Worm (Caenorhabditis elegans) whole organism, L1 larva: Measurements from ENCODE around the gene T07A5.7.

Experiments used
- F16B12.6 ChIP-seq: fragments of 150-350 bp; optimal IDR thresholded peaks from 2 replicates; lab custom pipeline; 2014; ENCODE audit warnings: missing biosample characterization, missing genetic modification characterization
- alr-1 ChIP-seq: fragments of 200-800 bp; sonication (Bioruptor generic); optimal IDR thresholded peaks from 2 replicates; lab custom pipeline; 2018; ENCODE audit warnings: borderline replicate concordance, mild to moderate bottlenecking, missing genetic modification characterization, missing compliant biosample characterization
- ama-1 ChIP-seq: fragments of 150-350 bp; optimal IDR thresholded peaks from 2 replicates; lab custom pipeline; 2014
- ces-1 ChIP-seq: fragments of 150-350 bp; optimal IDR thresholded peaks from 2 replicates; lab custom pipeline; 2014; ENCODE audit warnings: missing biosample characterization, missing genetic modification reagents, missing genetic modification characterization
- dpl-1 ChIP-seq, 3 experiments: fragments of 150-350 bp in 2 of 3; sonication (generic microtip) in 1 of 3; optimal IDR thresholded peaks; 2 replicates each; lab custom pipeline; 2014 to 2017; ENCODE audit warnings: missing biosample characterization in 3 of 3, missing genetic modification characterization in 3 of 3, missing genetic modification reagents in 3 of 3
- dsc-1 ChIP-seq: sonication (generic microtip); optimal IDR thresholded peaks from 2 replicates; lab custom pipeline; 2016; ENCODE audit warnings: mild to moderate bottlenecking, missing genetic modification characterization, missing compliant biosample characterization
- efl-1 ChIP-seq, 4 experiments: fragments of 150-350 bp; optimal IDR thresholded peaks in 3 of 4; peaks in 1 of 4; 1 replicate in 1 of 4; 2 replicates in 3 of 4; lab custom pipeline; 2014; ENCODE audit warnings: missing biosample characterization in 2 of 4, missing genetic modification characterization in 2 of 4, missing genetic modification reagents in 2 of 4
- fkh-10 ChIP-seq: sonication (generic microtip); optimal IDR thresholded peaks from 2 replicates; lab custom pipeline; 2017; ENCODE audit warnings: missing biosample characterization, missing genetic modification reagents, missing genetic modification characterization
- fkh-8 ChIP-seq: sonication (generic microtip); optimal IDR thresholded peaks from 2 replicates; lab custom pipeline; 2016; ENCODE audit warnings: mild to moderate bottlenecking, missing genetic modification characterization, missing compliant biosample characterization
- grh-1 ChIP-seq: fragments of 200-800 bp; sonication (Bioruptor generic); IDR thresholded peaks from 2 replicates; pipeline ENCODE4 v1.3.6; 2022; ENCODE audit warnings: missing genetic modification reagents, missing genetic modification characterization, missing compliant biosample characterization
- irx-1 ChIP-seq: sonication (generic microtip); optimal IDR thresholded peaks from 2 replicates; lab custom pipeline; 2016; ENCODE audit warnings: missing genetic modification characterization, missing compliant biosample characterization
- isw-1 ChIP-seq: fragments of 200-800 bp; sonication (Bioruptor generic); IDR thresholded peaks from 2 replicates; pipeline ENCODE4 v1.3.6; 2022; ENCODE audit warnings: missing genetic modification characterization, missing compliant biosample characterization
- jun-1 ChIP-seq: fragments of 150-350 bp; optimal IDR thresholded peaks from 2 replicates; lab custom pipeline; 2014; ENCODE audit warnings: missing biosample characterization, missing genetic modification reagents, missing genetic modification characterization
- lin-35 ChIP-seq, 2 experiments: fragments of 150-350 bp; optimal IDR thresholded peaks; 2 replicates each; lab custom pipeline; 2014; ENCODE audit warnings: missing biosample characterization in 2 of 2, missing genetic modification characterization in 2 of 2, missing genetic modification reagents in 2 of 2
- lir-3 ChIP-seq: sonication (generic microtip); optimal IDR thresholded peaks from 2 replicates; lab custom pipeline; 2016; ENCODE audit warnings: mild to moderate bottlenecking, missing genetic modification characterization, moderate library complexity, missing compliant biosample characterization; ENCODE audit not compliant: poor library complexity
- lsy-2 ChIP-seq, 2 experiments: fragments of 150-350 bp; optimal IDR thresholded peaks; 2 replicates each; lab custom pipeline; 2014; ENCODE audit warnings: missing biosample characterization in 2 of 2, missing genetic modification characterization in 2 of 2
- mab-9 ChIP-seq: fragments of 200-800 bp; sonication (Bioruptor generic); IDR thresholded peaks from 2 replicates; pipeline ENCODE4 v1.3.6; 2022; ENCODE audit warnings: missing genetic modification reagents, missing genetic modification characterization, missing compliant biosample characterization
- mef-2 ChIP-seq: fragments of 150-350 bp; optimal IDR thresholded peaks from 2 replicates; lab custom pipeline; 2014; ENCODE audit warnings: missing biosample characterization, missing genetic modification characterization
- mep-1 ChIP-seq: fragments of 150-350 bp; optimal IDR thresholded peaks from 2 replicates; lab custom pipeline; 2014; ENCODE audit warnings: missing biosample characterization, missing genetic modification characterization
- nhr-11 ChIP-seq: fragments of 150-350 bp; optimal IDR thresholded peaks from 2 replicates; lab custom pipeline; 2014; ENCODE audit warnings: missing biosample characterization, missing genetic modification characterization
- nhr-19 ChIP-seq: fragments of 200-800 bp; sonication (Bioruptor generic); conservative IDR thresholded peaks from 2 replicates; pipeline ENCODE4 v1.3.6; 2022; ENCODE audit warnings: missing genetic modification characterization, missing compliant biosample characterization
- nhr-47 ChIP-seq: sonication (generic microtip); optimal IDR thresholded peaks from 2 replicates; lab custom pipeline; 2016; ENCODE audit warnings: mild to moderate bottlenecking, missing genetic modification characterization, moderate library complexity, missing compliant biosample characterization
- nhr-71 ChIP-seq: sonication (generic microtip); optimal IDR thresholded peaks from 2 replicates; lab custom pipeline; 2016; ENCODE audit warnings: mild to moderate bottlenecking, missing genetic modification characterization, moderate library complexity, missing compliant biosample characterization
- nhr-84 ChIP-seq: sonication (generic microtip); optimal IDR thresholded peaks from 2 replicates; lab custom pipeline; 2017; ENCODE audit warnings: missing biosample characterization, missing genetic modification characterization
- nhr-90 ChIP-seq: sonication (generic microtip); optimal IDR thresholded peaks from 2 replicates; lab custom pipeline; 2016; ENCODE audit warnings: mild to moderate bottlenecking, missing genetic modification characterization, missing compliant biosample characterization; ENCODE audit not compliant: poor library complexity
- pag-3 ChIP-seq: sonication (generic microtip); optimal IDR thresholded peaks from 2 replicates; lab custom pipeline; 2017; ENCODE audit warnings: missing genetic modification characterization, mild to moderate bottlenecking, missing compliant biosample characterization, antibody characterized with exemption, borderline replicate concordance; ENCODE audit not compliant: insufficient read depth
- pqm-1 ChIP-seq: sonication (generic microtip); optimal IDR thresholded peaks from 3 replicates; lab custom pipeline; 2017; ENCODE audit warnings: missing biosample characterization, missing genetic modification characterization
- skn-1 ChIP-seq: fragments of 150-350 bp; optimal IDR thresholded peaks from 2 replicates; lab custom pipeline; 2014; ENCODE audit warnings: missing biosample characterization, missing genetic modification characterization
- snu-23 ChIP-seq: sonication (generic microtip); optimal IDR thresholded peaks from 2 replicates; lab custom pipeline; 2016; ENCODE audit warnings: missing genetic modification characterization, missing compliant biosample characterization
- sptf-1 ChIP-seq: fragments of 150-350 bp; optimal IDR thresholded peaks from 2 replicates; lab custom pipeline; 2014; ENCODE audit warnings: missing biosample characterization, missing genetic modification characterization
- swsn-7 ChIP-seq: sonication (generic microtip); optimal IDR thresholded peaks from 2 replicates; lab custom pipeline; 2016; ENCODE audit warnings: missing genetic modification characterization, missing compliant biosample characterization
- tbx-2 ChIP-seq: sonication (generic microtip); optimal IDR thresholded peaks from 2 replicates; lab custom pipeline; 2016; ENCODE audit warnings: missing genetic modification characterization, missing compliant biosample characterization
- tlp-1 ChIP-seq: fragments of 150-350 bp; optimal IDR thresholded peaks from 2 replicates; lab custom pipeline; 2014; ENCODE audit warnings: missing biosample characterization, missing genetic modification characterization
- unc-86 ChIP-seq: sonication (generic microtip); optimal IDR thresholded peaks from 2 replicates; lab custom pipeline; 2016; ENCODE audit warnings: missing genetic modification characterization, missing compliant biosample characterization
- unc-98 ChIP-seq: fragments of 200-800 bp; sonication (Bioruptor generic); IDR thresholded peaks from 2 replicates; pipeline ENCODE4 v1.3.6; 2022; ENCODE audit warnings: missing genetic modification characterization, missing compliant biosample characterization
- zip-4 ChIP-seq: fragments of 200-800 bp; sonication (Bioruptor generic); optimal IDR thresholded peaks from 2 replicates; lab custom pipeline; 2018; ENCODE audit warnings: mild to moderate bottlenecking, missing genetic modification characterization, moderate library complexity, missing compliant biosample characterization

Gene T07A5.7

DNA sequence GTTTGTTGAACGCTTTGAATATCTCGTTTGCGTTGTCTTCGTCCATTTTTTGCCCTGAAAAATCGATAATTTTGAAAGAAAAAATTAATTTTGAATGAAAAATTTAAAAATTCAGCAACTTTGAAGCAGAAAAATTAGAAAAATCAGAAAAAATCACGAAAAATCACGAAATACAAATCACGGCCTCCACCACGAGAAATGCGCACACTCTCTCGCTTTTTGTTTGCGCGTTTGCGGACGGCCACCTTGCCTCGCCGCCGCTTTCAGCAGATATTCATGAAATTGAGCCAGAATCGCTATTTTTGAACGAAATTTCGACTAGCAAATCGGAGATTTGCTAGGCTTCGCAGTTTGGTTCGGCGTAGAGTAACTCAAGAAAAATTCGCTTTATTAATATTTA, 44.1 kb downstream of the T07A5.7 start, which contains the start of gene inpp-4B:
Gene inpp-4B (minus strand): TSS at position 54 of the 400 bp plus-strand sequence.
- peak in 1 of 3 experiments; percentile 2 for TF ChIP-seq dpl-1 (GFP tag; optimal IDR thresholded peaks at IDR 0.05; lab: Kevin White, UChicago)
- TF ChIP-seq nhr-71 (tag; lab: Kevin White, UChicago): peak; percentile 16
- 0 out of 2 replicates have a peak, but pooled peaks have one; percentile 13 for TF ChIP-seq nhr-19 (GFP tag; lab: Robert Waterston, UW)
- TF ChIP-seq lin-35 (GFP tag; optimal IDR thresholded peaks at IDR 0.05; lab: Kevin White, UChicago): peak in 1 of 2 experiments; percentile 15
- TF ChIP-seq nhr-47 (tag; lab: Kevin White, UChicago): peak; percentile 16
- peak; percentile 6 to 10 for TF ChIP-seq efl-1 (optimal IDR thresholded peaks at IDR 0.05; lab: Kevin White, UChicago)
- TF ChIP-seq efl-1 (GFP tag; optimal IDR thresholded peaks at IDR 0.05 in 1 of 2; lab: Kevin White, UChicago): peak in 1 of 2 experiments; percentile 76
- TF ChIP-seq isw-1 (GFP tag; lab: Robert Waterston, UW): peak; percentile 31; the same call in 1 of the 2 replicates

DNA sequence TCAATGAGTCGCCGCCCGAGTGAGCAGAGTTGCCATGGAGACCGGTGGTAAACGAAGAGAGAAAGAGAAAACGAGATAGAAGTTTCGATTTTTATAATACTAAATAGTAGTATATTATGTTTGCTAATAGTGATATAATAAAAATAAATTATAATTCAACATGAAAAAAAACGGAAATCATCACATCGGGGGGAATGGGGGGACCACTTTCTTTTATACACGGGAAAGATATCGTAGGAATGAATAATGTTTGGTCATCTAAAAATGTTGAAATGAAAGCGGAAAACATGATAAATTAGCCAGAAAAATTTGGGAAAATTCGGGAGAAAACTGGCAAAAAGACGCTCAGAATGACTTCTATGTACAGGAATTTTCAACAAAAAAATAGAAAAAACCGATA, 49.2 kb downstream of the T07A5.7 start, which contains the start of gene bbs-5:
Gene bbs-5 (minus strand): TSS at position 101 of the 400 bp plus-strand sequence.
- TF ChIP-seq alr-1 (tag; lab: Kevin White, UChicago) (no peak), fkh-8 (tag; lab: Kevin White, UChicago) (peak; percentile 39), isw-1 (GFP tag; lab: Robert Waterston, UW) (no peak), lir-3 (tag; lab: Kevin White, UChicago) (no peak)

DNA sequence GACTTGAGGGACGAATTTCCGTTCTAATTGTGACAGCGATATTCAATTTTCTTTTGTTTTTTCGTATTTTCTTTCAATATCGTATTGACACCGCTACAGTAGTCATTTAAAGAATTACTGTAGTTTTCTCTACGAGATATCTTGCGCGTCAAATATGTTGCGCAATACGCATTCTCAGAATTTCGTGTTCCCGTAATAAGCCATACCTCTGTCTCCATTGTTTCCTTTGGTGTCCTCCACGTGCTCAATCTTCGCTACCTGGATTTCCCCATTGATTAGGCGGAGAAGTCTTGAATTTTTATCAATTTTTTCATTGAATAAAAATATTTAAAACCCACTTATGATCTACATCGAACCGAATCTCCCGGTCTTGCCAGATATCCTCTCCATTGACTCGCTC, 49.7 kb downstream of the T07A5.7 start:
- TF ChIP-seq mef-2 (tag; lab: Kevin White, UChicago): no peak
- TF ChIP-seq ces-1: no peak
- TF ChIP-seq jun-1: no peak
- no peak for TF ChIP-seq lsy-2 (tag; optimal IDR thresholded peaks at IDR 0.05; lab: Kevin White, UChicago)
- TF ChIP-seq unc-86 (tag; lab: Kevin White, UChicago): no peak
- TF ChIP-seq swsn-7 (tag; lab: Kevin White, UChicago): no peak
- no peak for TF ChIP-seq nhr-11
- no peak for TF ChIP-seq dpl-1 (GFP tag; optimal IDR thresholded peaks at IDR 0.05; lab: Kevin White, UChicago)
- no peak for TF ChIP-seq nhr-90 (tag; lab: Kevin White, UChicago)
- TF ChIP-seq isw-1 (GFP tag; lab: Robert Waterston, UW): no peak
- no peak for TF ChIP-seq grh-1 (GFP tag; lab: Robert Waterston, UW)
- no peak for TF ChIP-seq tbx-2 (tag; lab: Kevin White, UChicago)
- TF ChIP-seq nhr-84 (tag; lab: Kevin White, UChicago): no peak
- TF ChIP-seq, all 84 proteins: peak for 0

DNA sequence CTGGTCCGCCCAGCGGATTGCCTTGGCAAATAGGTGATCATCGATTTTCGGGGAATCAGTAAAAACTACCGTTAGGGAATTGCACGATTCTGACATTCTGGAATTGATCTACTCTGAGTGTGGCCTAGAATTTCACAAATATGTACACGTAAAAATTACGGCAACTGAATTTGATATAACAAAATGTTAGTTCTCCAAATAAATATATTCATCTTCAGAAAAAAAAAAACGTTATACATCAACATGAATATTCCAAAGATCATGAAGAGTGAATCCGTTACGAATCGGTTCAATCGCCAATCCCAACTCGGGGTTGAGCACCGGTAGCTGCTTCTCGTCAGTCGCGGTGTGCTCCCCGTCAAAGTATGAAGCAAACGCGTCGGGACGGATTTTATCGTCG, 52.3 kb downstream of the T07A5.7 start, which contains the start of gene rip-1:
Gene rip-1 (minus strand): TSS at position 101 of the 400 bp plus-strand sequence.
- TF ChIP-seq dsc-1 (no peak), pqm-1 (no peak), ama-1 (lab: Kevin White, UChicago) (no peak), unc-98 (GFP tag; lab: Robert Waterston, UW) (no peak), tlp-1 (tag; lab: Kevin White, UChicago) (no peak), mab-9 (GFP tag; lab: Robert Waterston, UW) (no peak), zip-4 (GFP tag; lab: Kevin White, UChicago) (no peak), fkh-10 (GFP tag; lab: Kevin White, UChicago) (no peak), skn-1 (no peak), irx-1 (tag; lab: Kevin White, UChicago) (no peak), mep-1 (tag; lab: Kevin White, UChicago) (no peak), sptf-1 (no peak), pag-3 (tag; lab: Kevin White, UChicago) (no peak), grh-1 (GFP tag; lab: Robert Waterston, UW) (no peak), snu-23 (GFP tag; lab: Kevin White, UChicago) (no peak), F16B12.6 (no peak)
- TF ChIP-seq, all 84 proteins: peak for 0
